Fruit fly (Drosophila melanogaster): ENCODE measurements around the gene CG6833.

The CG6833 gene

DNA sequence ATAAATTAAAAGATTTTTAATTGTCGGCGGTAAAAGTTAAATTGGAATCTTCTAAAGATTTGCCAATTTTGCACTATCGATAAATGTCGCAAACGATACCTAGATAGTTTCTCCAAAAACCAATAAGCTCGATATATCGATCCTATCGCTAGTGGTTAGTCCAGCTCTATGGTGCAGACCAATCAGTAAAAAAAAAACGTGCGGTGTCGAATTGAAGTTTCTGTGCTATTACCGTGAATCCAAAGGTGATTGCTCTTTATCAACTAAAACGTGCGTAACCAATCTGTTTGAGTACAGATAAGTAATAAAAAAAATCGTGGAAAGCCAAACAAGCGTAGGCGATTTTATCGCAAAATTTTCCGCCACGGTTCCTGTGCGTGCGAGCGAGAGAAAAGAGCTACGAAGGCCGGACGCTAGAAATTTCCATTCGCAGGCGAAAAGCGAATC, 14.1 kb upstream of the CG6833 start, which contains the start of gene Hsp110 (continued):
- TF ChIP-seq CG9797 (GFP tag; optimal IDR thresholded peaks at IDR 0.05) (no peak), pita (GFP tag; optimal IDR thresholded peaks at IDR 0.05) (no peak), CG2889 (GFP tag; IDR thresholded peaks at IDR 0.05) (no peak), en (GFP tag; optimal IDR thresholded peaks at IDR 0.05) (no peak), chm (GFP tag; IDR thresholded peaks at IDR 0.05) (no peak), croc (GFP tag; conservative IDR thresholded peaks at IDR 0.05) (no peak), her (GFP tag; optimal IDR thresholded peaks at IDR 0.05) (peak; percentile 49), NC2β (GFP tag; optimal IDR thresholded peaks at IDR 0.05) (peak; percentile 7), CG4404 (GFP tag; IDR thresholded peaks at IDR 0.05) (no peak), CG12744 (GFP tag; optimal IDR thresholded peaks at IDR 0.05) (no peak), gsb (GFP tag; IDR thresholded peaks at IDR 0.05) (no peak), usp (GFP tag; optimal IDR thresholded peaks at IDR 0.05) (no peak), ara (GFP tag; IDR thresholded peaks at IDR 0.05) (no peak), CTCF (GFP tag; optimal IDR thresholded peaks at IDR 0.05) (peak; percentile 9), Ada2b (GFP tag; IDR thresholded peaks at IDR 0.05) (no peak), CG15514 (GFP tag; optimal IDR thresholded peaks at IDR 0.05) (peak; percentile 76), CG18262 (tag; optimal IDR thresholded peaks at IDR 0.05) (no peak), cwo (GFP tag; optimal IDR thresholded peaks at IDR 0.05) (peak; percentile 93), CG10565 (GFP tag; optimal IDR thresholded peaks at IDR 0.05) (no peak), CG14441 (GFP tag; IDR thresholded peaks at IDR 0.05) (no peak), Med (GFP tag) (peak; percentile 89), Hey (tag; optimal IDR thresholded peaks at IDR 0.05) (no peak), CG15269 (tag; optimal IDR thresholded peaks at IDR 0.05) (no peak), h (optimal IDR thresholded peaks at IDR 0.05) (no peak), Adf1 (GFP tag; IDR thresholded peaks at IDR 0.05) (0 out of 2 replicates have a peak, but pooled peaks have one; percentile 14), CG14860 (GFP tag; IDR thresholded peaks at IDR 0.05; ENCODE audit: partially characterized antibody) (peak; percentile 98), dati (GFP tag; IDR thresholded peaks at IDR 0.05) (no peak), CG30431 (GFP tag; optimal IDR thresholded peaks at IDR 0.05) (no peak), CG2129 (GFP tag; IDR thresholded peaks at IDR 0.05; ENCODE audit: partially characterized antibody) (peak; percentile 96), pum (GFP tag; optimal IDR thresholded peaks at IDR 0.05) (no peak), CG12769 (tag; optimal IDR thresholded peaks at IDR 0.05) (no peak), CG11456 (GFP tag; IDR thresholded peaks at IDR 0.05) (no peak), CG11723 (GFP tag; optimal IDR thresholded peaks at IDR 0.05) (no peak), nerfin-2 (GFP tag; IDR thresholded peaks at IDR 0.05; ENCODE audit: partially characterized antibody) (peak; percentile 98), CG8924 (tag; optimal IDR thresholded peaks at IDR 0.05) (peak; percentile 22), kni (GFP tag; optimal IDR thresholded peaks at IDR 0.05) (no peak), Pdp1 (GFP tag; optimal IDR thresholded peaks at IDR 0.05) (peak in 1 of 2 experiments; percentile 42), nom (GFP tag; optimal IDR thresholded peaks at IDR 0.05) (peak; percentile 66), CG15696 (tag; optimal IDR thresholded peaks at IDR 0.05) (no peak), BtbVII (GFP tag; optimal IDR thresholded peaks at IDR 0.05) (peak; percentile 22), zen (tag; optimal IDR thresholded peaks at IDR 0.05) (peak; percentile 29), jigr1 (GFP tag; IDR thresholded peaks at IDR 0.05) (no peak), CG6654 (GFP tag; optimal IDR thresholded peaks at IDR 0.05) (no peak), oc (tag; optimal IDR thresholded peaks at IDR 0.05) (peak; percentile 3), CG7928 (GFP tag; optimal IDR thresholded peaks at IDR 0.05) (no peak), Ets65A (GFP tag) (peak; percentile 44), ro (GFP tag; IDR thresholded peaks at IDR 0.05) (no peak), rib (GFP tag; IDR thresholded peaks at IDR 0.05) (peak; percentile 81), Dad (GFP tag; optimal IDR thresholded peaks at IDR 0.05) (peak; percentile 8), lmd (GFP tag; IDR thresholded peaks at IDR 0.05) (no peak), CG12155 (GFP tag; optimal IDR thresholded peaks at IDR 0.05) (peak; percentile 14), Deaf1 (tag; optimal IDR thresholded peaks at IDR 0.05) (no peak), peb (GFP tag; IDR thresholded peaks at IDR 0.05) (no peak)

All from whole organism, embryonic.